Worm (Caenorhabditis elegans) whole organism, L1 larva: ENCODE results near the gene ugt-20.

Experiments used
- C16A3.4 ChIP-seq: fragments of 150-350 bp; optimal IDR thresholded peaks from 2 replicates; lab custom pipeline; 2014; ENCODE audit warnings: missing biosample characterization, missing genetic modification characterization
- C34B4.2 ChIP-seq: sonication (generic microtip); optimal IDR thresholded peaks from 2 replicates; lab custom pipeline; 2017; ENCODE audit warnings: mild to moderate bottlenecking, missing genetic modification characterization, missing compliant biosample characterization
- F16B12.6 ChIP-seq: fragments of 150-350 bp; optimal IDR thresholded peaks from 2 replicates; lab custom pipeline; 2014; ENCODE audit warnings: missing biosample characterization, missing genetic modification characterization
- Y116A8C.19 ChIP-seq: sonication (generic microtip); optimal IDR thresholded peaks from 2 replicates; lab custom pipeline; 2016; ENCODE audit warnings: missing compliant biosample characterization, missing genetic modification characterization, borderline replicate concordance
- aha-1 ChIP-seq: fragments of 150-350 bp; optimal IDR thresholded peaks from 2 replicates; lab custom pipeline; 2014; ENCODE audit warnings: missing biosample characterization, missing genetic modification characterization
- aly-2 ChIP-seq: fragments of 150-350 bp; optimal IDR thresholded peaks from 2 replicates; lab custom pipeline; 2014; ENCODE audit warnings: missing biosample characterization, missing genetic modification characterization
- ama-1 ChIP-seq: fragments of 150-350 bp; optimal IDR thresholded peaks from 2 replicates; lab custom pipeline; 2014
- blmp-1 ChIP-seq: fragments of 150-350 bp; optimal IDR thresholded peaks from 2 replicates; lab custom pipeline; 2014; ENCODE audit warnings: missing biosample characterization, missing genetic modification characterization
- ceh-63 ChIP-seq: fragments of 200-800 bp; sonication (Bioruptor generic); optimal IDR thresholded peaks from 2 replicates; lab custom pipeline; 2018; ENCODE audit warnings: mild to moderate bottlenecking, missing genetic modification characterization, missing compliant biosample characterization
- ceh-82 ChIP-seq, 3 experiments: fragments of 150-350 bp in 1 of 3; sonication (generic microtip) in 2 of 3; optimal IDR thresholded peaks; 2 replicates each; lab custom pipeline; 2014 to 2017; ENCODE audit warnings: missing biosample characterization in 3 of 3, missing genetic modification characterization in 3 of 3
- ceh-90 ChIP-seq: sonication (generic microtip); optimal IDR thresholded peaks from 2 replicates; lab custom pipeline; 2016; ENCODE audit warnings: missing genetic modification characterization, missing compliant biosample characterization
- efl-1 ChIP-seq, 4 experiments: fragments of 150-350 bp; optimal IDR thresholded peaks in 3 of 4; peaks in 1 of 4; 1 replicate in 1 of 4; 2 replicates in 3 of 4; lab custom pipeline; 2014; ENCODE audit warnings: missing biosample characterization in 2 of 4, missing genetic modification characterization in 2 of 4, missing genetic modification reagents in 2 of 4
- efl-3 ChIP-seq: fragments of 200-800 bp; sonication (Bioruptor generic); optimal IDR thresholded peaks from 2 replicates; lab custom pipeline; 2018; ENCODE audit warnings: mild to moderate bottlenecking, missing genetic modification characterization, missing compliant biosample characterization
- elt-2 ChIP-seq: sonication (generic microtip); optimal IDR thresholded peaks from 2 replicates; lab custom pipeline; 2016; ENCODE audit warnings: missing genetic modification characterization, mild to moderate bottlenecking, inconsistent platforms, missing compliant biosample characterization, missing genetic modification reagents
- elt-3 ChIP-seq, 6 experiments: fragments of 150-350 bp in 1 of 6; sonication (generic microtip); optimal IDR thresholded peaks; 2 replicates each; lab custom pipeline; 2017 to 2018; ENCODE audit warnings: missing biosample characterization in 6 of 6, missing genetic modification characterization in 6 of 6, inconsistent platforms in 1 of 6
- ets-5 ChIP-seq: fragments of 200-800 bp; sonication (Bioruptor generic); IDR thresholded peaks from 2 replicates; pipeline ENCODE4 v1.3.6; 2022; ENCODE audit warnings: missing genetic modification characterization, missing compliant biosample characterization
- fkh-4 ChIP-seq: sonication (generic microtip); optimal IDR thresholded peaks from 2 replicates; lab custom pipeline; 2016; ENCODE audit warnings: missing compliant biosample characterization, missing genetic modification characterization, borderline replicate concordance
- fkh-8 ChIP-seq: sonication (generic microtip); optimal IDR thresholded peaks from 2 replicates; lab custom pipeline; 2016; ENCODE audit warnings: mild to moderate bottlenecking, missing genetic modification characterization, missing compliant biosample characterization
- fos-1 ChIP-seq: fragments of 150-350 bp; optimal IDR thresholded peaks from 2 replicates; lab custom pipeline; 2014; ENCODE audit warnings: missing biosample characterization, missing genetic modification characterization
- hlh-17 ChIP-seq: fragments of 200-800 bp; sonication (Bioruptor generic); optimal IDR thresholded peaks from 2 replicates; lab custom pipeline; 2018; ENCODE audit warnings: missing genetic modification characterization, mild to moderate bottlenecking, missing compliant biosample characterization, moderate library complexity, borderline replicate concordance
- hpl-2 ChIP-seq: fragments of 150-350 bp; optimal IDR thresholded peaks from 2 replicates; lab custom pipeline; 2014; ENCODE audit warnings: missing biosample characterization, missing genetic modification reagents, missing genetic modification characterization
- irx-1 ChIP-seq: sonication (generic microtip); optimal IDR thresholded peaks from 2 replicates; lab custom pipeline; 2016; ENCODE audit warnings: missing genetic modification characterization, missing compliant biosample characterization
- jun-1 ChIP-seq: fragments of 150-350 bp; optimal IDR thresholded peaks from 2 replicates; lab custom pipeline; 2014; ENCODE audit warnings: missing biosample characterization, missing genetic modification reagents, missing genetic modification characterization
- lin-13 ChIP-seq: fragments of 150-350 bp; optimal IDR thresholded peaks from 2 replicates; lab custom pipeline; 2014; ENCODE audit warnings: missing biosample characterization, missing genetic modification reagents, missing genetic modification characterization
- lin-15B ChIP-seq: fragments of 150-350 bp; sonication (generic microtip); optimal IDR thresholded peaks from 3 replicates; lab custom pipeline; 2014; ENCODE audit warnings: missing biosample characterization, missing genetic modification characterization
- lin-35 ChIP-seq, 2 experiments: fragments of 150-350 bp; optimal IDR thresholded peaks; 2 replicates each; lab custom pipeline; 2014; ENCODE audit warnings: missing biosample characterization in 2 of 2, missing genetic modification characterization in 2 of 2, missing genetic modification reagents in 2 of 2
- lin-39 ChIP-seq: fragments of 150-350 bp; optimal IDR thresholded peaks from 2 replicates; lab custom pipeline; 2014; ENCODE audit warnings: missing biosample characterization, missing genetic modification reagents, missing genetic modification characterization
- lir-3 ChIP-seq: sonication (generic microtip); optimal IDR thresholded peaks from 2 replicates; lab custom pipeline; 2016; ENCODE audit warnings: mild to moderate bottlenecking, missing genetic modification characterization, moderate library complexity, missing compliant biosample characterization; ENCODE audit not compliant: poor library complexity
- mab-9 ChIP-seq: fragments of 200-800 bp; sonication (Bioruptor generic); IDR thresholded peaks from 2 replicates; pipeline ENCODE4 v1.3.6; 2022; ENCODE audit warnings: missing genetic modification reagents, missing genetic modification characterization, missing compliant biosample characterization
- mep-1 ChIP-seq: fragments of 150-350 bp; optimal IDR thresholded peaks from 2 replicates; lab custom pipeline; 2014; ENCODE audit warnings: missing biosample characterization, missing genetic modification characterization
- nhr-237 ChIP-seq: fragments of 150-350 bp; optimal IDR thresholded peaks from 2 replicates; lab custom pipeline; 2014; ENCODE audit warnings: missing biosample characterization, missing genetic modification characterization
- nhr-47 ChIP-seq: sonication (generic microtip); optimal IDR thresholded peaks from 2 replicates; lab custom pipeline; 2016; ENCODE audit warnings: mild to moderate bottlenecking, missing genetic modification characterization, moderate library complexity, missing compliant biosample characterization
- nhr-84 ChIP-seq: sonication (generic microtip); optimal IDR thresholded peaks from 2 replicates; lab custom pipeline; 2017; ENCODE audit warnings: missing biosample characterization, missing genetic modification characterization
- nhr-90 ChIP-seq: sonication (generic microtip); optimal IDR thresholded peaks from 2 replicates; lab custom pipeline; 2016; ENCODE audit warnings: mild to moderate bottlenecking, missing genetic modification characterization, missing compliant biosample characterization; ENCODE audit not compliant: poor library complexity
- pag-3 ChIP-seq: sonication (generic microtip); optimal IDR thresholded peaks from 2 replicates; lab custom pipeline; 2017; ENCODE audit warnings: missing genetic modification characterization, mild to moderate bottlenecking, missing compliant biosample characterization, antibody characterized with exemption, borderline replicate concordance; ENCODE audit not compliant: insufficient read depth
- rnt-1 ChIP-seq: sonication (generic microtip); optimal IDR thresholded peaks from 2 replicates; lab custom pipeline; 2016; ENCODE audit warnings: mild to moderate bottlenecking, missing genetic modification characterization, moderate library complexity, missing compliant biosample characterization
- snu-23 ChIP-seq: sonication (generic microtip); optimal IDR thresholded peaks from 2 replicates; lab custom pipeline; 2016; ENCODE audit warnings: missing genetic modification characterization, missing compliant biosample characterization
- sox-4 ChIP-seq: sonication (generic microtip); optimal IDR thresholded peaks from 2 replicates; lab custom pipeline; 2016; ENCODE audit warnings: missing genetic modification characterization, missing compliant biosample characterization
- sup-37 ChIP-seq: fragments of 200-800 bp; sonication (Bioruptor generic); optimal IDR thresholded peaks from 2 replicates; lab custom pipeline; 2018; ENCODE audit warnings: mild to moderate bottlenecking, missing genetic modification characterization, missing compliant biosample characterization
- tbx-2 ChIP-seq: sonication (generic microtip); optimal IDR thresholded peaks from 2 replicates; lab custom pipeline; 2016; ENCODE audit warnings: missing genetic modification characterization, missing compliant biosample characterization
- tlp-1 ChIP-seq: fragments of 150-350 bp; optimal IDR thresholded peaks from 2 replicates; lab custom pipeline; 2014; ENCODE audit warnings: missing biosample characterization, missing genetic modification characterization
- unc-62 ChIP-seq: fragments of 150-350 bp; optimal IDR thresholded peaks from 2 replicates; lab custom pipeline; 2014; ENCODE audit warnings: missing biosample characterization, missing genetic modification reagents, missing genetic modification characterization
- zag-1 ChIP-seq: fragments of 150-350 bp; optimal IDR thresholded peaks from 2 replicates; lab custom pipeline; 2014; ENCODE audit warnings: missing biosample characterization, missing genetic modification characterization
- zip-4 ChIP-seq: fragments of 200-800 bp; sonication (Bioruptor generic); optimal IDR thresholded peaks from 2 replicates; lab custom pipeline; 2018; ENCODE audit warnings: mild to moderate bottlenecking, missing genetic modification characterization, moderate library complexity, missing compliant biosample characterization
- ztf-11 ChIP-seq, 2 experiments: sonication (generic microtip); optimal IDR thresholded peaks; 2 replicates each; lab custom pipeline; 2016 to 2017; ENCODE audit warnings: missing genetic modification characterization in 2 of 2, missing biosample characterization in 1 of 2, missing compliant biosample characterization in 1 of 2
- ztf-4 ChIP-seq: fragments of 150-350 bp; optimal IDR thresholded peaks from 2 replicates; lab custom pipeline; 2014; ENCODE audit warnings: missing biosample characterization, missing genetic modification characterization

ugt-20 gene

DNA sequence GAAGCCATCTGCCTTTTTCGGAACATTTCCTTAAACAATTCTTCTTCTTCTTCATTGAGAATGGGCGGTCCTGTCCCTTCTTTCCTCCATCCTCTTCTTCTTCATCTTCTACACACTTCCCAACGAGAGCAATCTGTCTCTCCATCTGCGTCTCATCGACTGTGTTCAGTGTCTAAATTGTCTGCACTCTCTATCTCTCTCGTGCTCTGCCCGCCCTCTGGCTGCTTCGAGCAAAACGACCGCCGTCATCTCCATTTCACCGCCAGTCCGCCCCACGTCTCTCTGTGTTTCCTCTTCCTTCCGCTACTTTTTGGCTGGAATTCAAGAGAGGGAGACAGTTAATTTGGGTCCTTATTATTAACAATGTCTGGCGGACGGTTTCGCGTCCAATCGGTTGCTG is 30.0 kb downstream of the ugt-20 start (continued):
- no peak for TF ChIP-seq lin-13 (GFP tag; lab: Kevin White, UChicago)
- peak; percentile 44 to 73 for TF ChIP-seq efl-1 (optimal IDR thresholded peaks at IDR 0.05; lab: Kevin White, UChicago)
- TF ChIP-seq efl-1 (GFP tag; optimal IDR thresholded peaks at IDR 0.05 in 1 of 2; lab: Kevin White, UChicago) = no peak
- no peak for TF ChIP-seq hlh-17 (GFP tag; lab: Kevin White, UChicago)
- peak; percentile 16 for TF ChIP-seq snu-23 (GFP tag; lab: Kevin White, UChicago)
- TF ChIP-seq ceh-90 = no peak
- TF ChIP-seq efl-3 (GFP tag; lab: Kevin White, UChicago) = no peak
- TF ChIP-seq ztf-11 (tag; optimal IDR thresholded peaks at IDR 0.05; lab: Kevin White, UChicago) = no peak
- TF ChIP-seq nhr-47 (tag; lab: Kevin White, UChicago) = peak; percentile 13
- TF ChIP-seq mep-1 (tag; lab: Kevin White, UChicago) = peak; percentile 2
- no peak for TF ChIP-seq hpl-2 (GFP tag; lab: Kevin White, UChicago)
- no peak for TF ChIP-seq C16A3.4 (tag; lab: Kevin White, UChicago)
- peak; percentile 57 for TF ChIP-seq rnt-1
- no peak for TF ChIP-seq nhr-84 (tag; lab: Kevin White, UChicago)
- TF ChIP-seq ets-5 = no peak
- TF ChIP-seq, all 84 proteins: peak for 12

- TF ChIP-seq elt-2 (tag; lab: Kevin White, UChicago) (peak; percentile 36), zag-1 (tag; lab: Kevin White, UChicago) (no peak), lin-35 (GFP tag; optimal IDR thresholded peaks at IDR 0.05; lab: Kevin White, UChicago) (peak in 1 of 2 experiments; percentile 11)
- TF ChIP-seq, all 84 proteins: peak for 2
Measured at ce11 chrIV:6051884-6052283, 31.5 kb downstream of the ugt-20 start.

DNA sequence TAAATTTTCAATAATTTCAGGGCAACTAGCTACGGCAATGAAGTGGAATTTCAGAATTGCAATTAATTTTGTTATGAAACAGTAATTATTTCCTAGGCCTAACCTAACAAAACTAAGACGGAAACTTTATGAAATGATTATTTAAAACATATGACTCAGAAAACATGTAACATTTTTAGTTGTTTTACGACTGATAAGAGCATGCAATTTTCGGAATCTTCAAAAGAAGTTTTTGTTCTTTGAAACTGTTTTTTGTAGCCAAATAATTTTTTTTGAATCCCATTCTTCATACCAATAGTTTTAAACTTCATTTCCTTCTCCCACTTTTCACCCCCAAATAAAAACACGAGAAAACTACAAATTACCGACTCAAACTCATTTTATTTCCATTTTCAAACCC is 34.3 kb downstream of the ugt-20 start:
- TF ChIP-seq tlp-1 (tag; lab: Kevin White, UChicago) = no peak
- TF ChIP-seq fos-1 (tag; lab: Kevin White, UChicago) = no peak
- TF ChIP-seq ama-1 (lab: Kevin White, UChicago) = no peak
- TF ChIP-seq nhr-84 (tag; lab: Kevin White, UChicago) = no peak
- no peak for TF ChIP-seq sup-37 (GFP tag; lab: Kevin White, UChicago)
- TF ChIP-seq elt-3 (tag; optimal IDR thresholded peaks at IDR 0.05; lab: Kevin White, UChicago) = no peak
- no peak for TF ChIP-seq unc-62 (GFP tag; lab: Kevin White, UChicago)
- no peak for TF ChIP-seq F16B12.6
- TF ChIP-seq ztf-11 (tag; optimal IDR thresholded peaks at IDR 0.05; lab: Kevin White, UChicago) = no peak
- no peak for TF ChIP-seq lin-39 (tag; lab: Kevin White, UChicago)
- no peak for TF ChIP-seq lin-13 (GFP tag; lab: Kevin White, UChicago)
- TF ChIP-seq jun-1 (tag; lab: Kevin White, UChicago) = no peak
- TF ChIP-seq ceh-63 (GFP tag; lab: Kevin White, UChicago) = no peak
- no peak for TF ChIP-seq C16A3.4 (tag; lab: Kevin White, UChicago)
- TF ChIP-seq fkh-8 = no peak
- TF ChIP-seq rnt-1 = no peak
- TF ChIP-seq ztf-4 (tag; lab: Kevin White, UChicago) = no peak
- TF ChIP-seq C34B4.2 = no peak
- TF ChIP-seq irx-1 (tag; lab: Kevin White, UChicago) = no peak

ce11 chrIV:6048462-6048861 is 34.9 kb downstream of the ugt-20 start:
- no peak for TF ChIP-seq ztf-4 (tag; lab: Kevin White, UChicago)
- no peak for TF ChIP-seq ets-5
- no peak for TF ChIP-seq ceh-63 (GFP tag; lab: Kevin White, UChicago)
- no peak for TF ChIP-seq zip-4
- no peak for TF ChIP-seq mab-9
- TF ChIP-seq aha-1 (tag; lab: Kevin White, UChicago) = no peak
- TF ChIP-seq lin-13 (GFP tag; lab: Kevin White, UChicago) = no peak
- TF ChIP-seq blmp-1 = no peak
- no peak for TF ChIP-seq fos-1 (tag; lab: Kevin White, UChicago)
- TF ChIP-seq lin-15B = no peak
- TF ChIP-seq tbx-2 (tag; lab: Kevin White, UChicago) = no peak
- no peak for TF ChIP-seq aly-2
- TF ChIP-seq fkh-4 (tag; lab: Kevin White, UChicago) = no peak
- no peak for TF ChIP-seq lir-3 (tag; lab: Kevin White, UChicago)
- peak in 1 of 2 experiments; percentile 24 for TF ChIP-seq lin-35 (GFP tag; optimal IDR thresholded peaks at IDR 0.05; lab: Kevin White, UChicago)
- no peak for TF ChIP-seq ceh-82 (tag; optimal IDR thresholded peaks at IDR 0.05; lab: Kevin White, UChicago)
- TF ChIP-seq nhr-90 = peak; percentile 8
- no peak for TF ChIP-seq pag-3 (tag; lab: Kevin White, UChicago)
- no peak for TF ChIP-seq sox-4
- TF ChIP-seq Y116A8C.19 (tag; lab: Kevin White, UChicago) = no peak
- TF ChIP-seq nhr-237 (tag; lab: Kevin White, UChicago) = no peak
